Fruit fly (Drosophila melanogaster) whole organism, embryonic: ENCODE results near the gene tst.

ENCODE experiments used
- Asciz ChIP-seq: fragments of 200-800 bp; sonication (Bioruptor generic); optimal IDR thresholded peaks from 2 replicates; lab custom pipeline; 2017; ENCODE audit warnings: missing biosample characterization, mild to moderate bottlenecking, missing genetic modification characterization, missing genetic modification reagents
- B-H1 ChIP-seq: fragments of 200-800 bp; sonication (Bioruptor generic); IDR thresholded peaks from 3 replicates; pipeline ENCODE4 v1.3.6; 2022; ENCODE audit warnings: missing biosample characterization, missing genetic modification characterization
- B-H2 ChIP-seq: fragments of 200-800 bp; sonication (Bioruptor generic); optimal IDR thresholded peaks from 2 replicates; lab custom pipeline; 2018; ENCODE audit warnings: missing biosample characterization, mild to moderate bottlenecking, missing genetic modification characterization
- CG10267 ChIP-seq: fragments of 200-800 bp; sonication (Bioruptor generic); optimal IDR thresholded peaks from 2 replicates; lab custom pipeline; 2018; ENCODE audit warnings: missing biosample characterization, mild to moderate bottlenecking, missing genetic modification characterization, moderate library complexity
- CG10979 ChIP-seq: fragments of 200-800 bp; sonication (Bioruptor generic); optimal IDR thresholded peaks from 2 replicates; lab custom pipeline; 2018; ENCODE audit warnings: missing biosample characterization, mild to moderate bottlenecking, missing genetic modification characterization, moderate library complexity
- CG11398 ChIP-seq: fragments of 200-800 bp; sonication (Bioruptor generic); optimal IDR thresholded peaks from 2 replicates; lab custom pipeline; 2016; ENCODE audit warnings: missing biosample characterization, missing genetic modification characterization
- CG12071 ChIP-seq: fragments of 200-800 bp; sonication (Bioruptor generic); optimal IDR thresholded peaks from 3 replicates; lab custom pipeline; 2018; ENCODE audit warnings: missing biosample characterization, mild to moderate bottlenecking, missing genetic modification characterization
- CG12155 ChIP-seq: fragments of 200-800 bp; sonication (Bioruptor generic); optimal IDR thresholded peaks from 3 replicates; lab custom pipeline; 2016; ENCODE audit warnings: missing biosample characterization, missing genetic modification characterization
- CG12769 ChIP-seq: fragments of 200-800 bp; sonication (Bioruptor generic); optimal IDR thresholded peaks from 2 replicates; lab custom pipeline; 2019; ENCODE audit warnings: missing biosample characterization, mild to moderate bottlenecking, missing genetic modification characterization, moderate library complexity
- CG13287 ChIP-seq: fragments of 200-800 bp; sonication (Bioruptor generic); IDR thresholded peaks from 2 replicates; pipeline ENCODE4 v1.3.6; 2022; ENCODE audit warnings: missing biosample characterization, missing genetic modification characterization; ENCODE audit not compliant: partially characterized antibody
- CG14965 ChIP-seq: fragments of 200-800 bp; sonication (Bioruptor generic); optimal IDR thresholded peaks from 2 replicates; lab custom pipeline; 2016; ENCODE audit warnings: missing biosample characterization, missing genetic modification characterization, borderline replicate concordance
- CG15696 ChIP-seq: fragments of 200-800 bp; sonication (Bioruptor generic); optimal IDR thresholded peaks from 2 replicates; lab custom pipeline; 2019; ENCODE audit warnings: missing biosample characterization, mild to moderate bottlenecking, missing genetic modification characterization, moderate library complexity
- CG16863 ChIP-seq: fragments of 200-800 bp; sonication (Bioruptor generic); optimal IDR thresholded peaks from 3 replicates; lab custom pipeline; 2016; ENCODE audit warnings: missing biosample characterization, missing genetic modification characterization
- CG17829 ChIP-seq: fragments of 200-800 bp; optimal IDR thresholded peaks from 2 replicates; lab custom pipeline; 2019; ENCODE audit warnings: missing biosample characterization, mild to moderate bottlenecking, missing genetic modification characterization, moderate library complexity
- CG31365 ChIP-seq: fragments of 200-800 bp; sonication (Bioruptor generic); optimal IDR thresholded peaks from 2 replicates; lab custom pipeline; 2018; ENCODE audit warnings: missing biosample characterization, mild to moderate bottlenecking, missing genetic modification characterization
- CG33213 ChIP-seq: fragments of 200-800 bp; sonication (Bioruptor generic); optimal IDR thresholded peaks from 3 replicates; lab custom pipeline; 2016; ENCODE audit warnings: missing biosample characterization, missing genetic modification characterization
- CG33557 ChIP-seq: fragments of 200-800 bp; sonication (Bioruptor generic); optimal IDR thresholded peaks from 2 replicates; lab custom pipeline; 2019; ENCODE audit warnings: missing biosample characterization, mild to moderate bottlenecking, missing genetic modification characterization, moderate library complexity
- CG34422 ChIP-seq: fragments of 200-800 bp; sonication (Bioruptor generic); IDR thresholded peaks from 3 replicates; pipeline ENCODE4 v1.3.6; 2022; ENCODE audit warnings: missing biosample characterization, missing genetic modification characterization
- CG3995 ChIP-seq: fragments of 200-800 bp; sonication (Bioruptor generic); optimal IDR thresholded peaks from 3 replicates; lab custom pipeline; 2016; ENCODE audit warnings: missing biosample characterization, missing genetic modification characterization
- CG4854 ChIP-seq: fragments of 200-800 bp; sonication (Bioruptor generic); optimal IDR thresholded peaks from 2 replicates; lab custom pipeline; 2016; ENCODE audit warnings: missing biosample characterization, missing genetic modification characterization, inconsistent platforms
- CG6654 ChIP-seq: fragments of 200-800 bp; sonication (Bioruptor generic); optimal IDR thresholded peaks from 2 replicates; lab custom pipeline; 2017; ENCODE audit warnings: missing biosample characterization, mild to moderate bottlenecking, missing genetic modification characterization
- CG6689 ChIP-seq: fragments of 200-800 bp; sonication (Bioruptor generic); IDR thresholded peaks from 2 replicates; pipeline ENCODE4 v1.3.6; 2022; ENCODE audit warnings: missing biosample characterization, missing genetic modification characterization
- CG7357 ChIP-seq: fragments of 200-800 bp; sonication (Bioruptor generic); IDR thresholded peaks from 3 replicates; pipeline ENCODE4 v1.3.6; 2022; ENCODE audit warnings: missing biosample characterization, missing genetic modification characterization
- CG7963 ChIP-seq: fragments of 200-800 bp; sonication (Bioruptor generic); IDR thresholded peaks from 3 replicates; pipeline ENCODE4 v1.3.6; 2022; ENCODE audit warnings: missing biosample characterization, missing genetic modification characterization; ENCODE audit not compliant: partially characterized antibody
- Dbx ChIP-seq: fragments of 200-800 bp; sonication (Bioruptor generic); IDR thresholded peaks from 3 replicates; pipeline ENCODE4 v1.3.6; 2022; ENCODE audit warnings: missing biosample characterization, missing genetic modification characterization
- Dip3 ChIP-seq: fragments of 200-800 bp; sonication (Bioruptor generic); optimal IDR thresholded peaks from 3 replicates; lab custom pipeline; 2016; ENCODE audit warnings: missing biosample characterization, missing genetic modification characterization
- Dll ChIP-seq: fragments of 200-800 bp; sonication (Bioruptor generic); IDR thresholded peaks from 4 replicates; pipeline ENCODE4 v1.3.6; 2022; ENCODE audit warnings: missing biosample characterization, missing genetic modification characterization; ENCODE audit not compliant: partially characterized antibody
- Dp ChIP-seq: fragments of 200-800 bp; sonication (Bioruptor generic); optimal IDR thresholded peaks from 2 replicates; lab custom pipeline; 2018; ENCODE audit warnings: missing biosample characterization, mild to moderate bottlenecking, missing genetic modification characterization, moderate library complexity
- H2.0 ChIP-seq: fragments of 200-800 bp; sonication (Bioruptor generic); IDR thresholded peaks from 2 replicates; pipeline ENCODE4 v1.3.6; 2022; ENCODE audit warnings: missing biosample characterization, missing genetic modification characterization
- HLH4C ChIP-seq: fragments of 200-800 bp; sonication (Bioruptor generic); IDR thresholded peaks from 3 replicates; pipeline ENCODE4 v1.3.6; 2022; ENCODE audit warnings: missing biosample characterization, missing genetic modification characterization; ENCODE audit not compliant: partially characterized antibody
- Hr78 ChIP-seq, 2 experiments: fragments of 200-800 bp in 1 of 2; fragments of >200 bp in 1 of 2; sonication (Bioruptor generic) in 1 of 2; optimal IDR thresholded peaks; 2 replicates each; lab custom pipeline; 2017 to 2019; ENCODE audit warnings: missing biosample characterization in 2 of 2, missing genetic modification characterization in 2 of 2, mild to moderate bottlenecking in 1 of 2, moderate library complexity in 1 of 2
- Neu2 ChIP-seq: fragments of 200-800 bp; sonication (Bioruptor generic); optimal IDR thresholded peaks from 3 replicates; lab custom pipeline; 2016; ENCODE audit warnings: missing biosample characterization, missing genetic modification characterization, borderline replicate concordance
- Sin3A ChIP-seq: fragments of >200 bp; optimal IDR thresholded peaks from 2 replicates; lab custom pipeline; 2018
- TFAM ChIP-seq: fragments of 200-800 bp; sonication (Bioruptor generic); optimal IDR thresholded peaks from 2 replicates; lab custom pipeline; 2017; ENCODE audit warnings: missing biosample characterization, missing genetic modification characterization, inconsistent platforms
- Xrp1 ChIP-seq: fragments of 200-800 bp; sonication (Bioruptor generic); IDR thresholded peaks from 2 replicates; pipeline ENCODE4 v1.3.6; 2022; ENCODE audit warnings: missing biosample characterization, missing genetic modification characterization
- cato ChIP-seq: fragments of 200-800 bp; sonication (Bioruptor generic); optimal IDR thresholded peaks from 2 replicates; lab custom pipeline; 2016; ENCODE audit warnings: missing biosample characterization, missing genetic modification characterization, borderline replicate concordance
- chn ChIP-seq: fragments of 200-800 bp; sonication (Bioruptor generic); optimal IDR thresholded peaks from 2 replicates; lab custom pipeline; 2016; ENCODE audit warnings: missing biosample characterization, missing genetic modification characterization
- fd102C ChIP-seq: fragments of 200-800 bp; sonication (Bioruptor generic); optimal IDR thresholded peaks from 2 replicates; lab custom pipeline; 2018; ENCODE audit warnings: missing biosample characterization, mild to moderate bottlenecking, missing genetic modification characterization, moderate library complexity
- gsb-n ChIP-seq: fragments of 200-800 bp; sonication (Bioruptor generic); optimal IDR thresholded peaks from 3 replicates; lab custom pipeline; 2018; ENCODE audit warnings: missing biosample characterization, mild to moderate bottlenecking, missing genetic modification characterization
- inv ChIP-seq: fragments of 200-800 bp; sonication (Bioruptor generic); IDR thresholded peaks from 2 replicates; pipeline ENCODE4 v1.3.6; 2022; ENCODE audit warnings: missing biosample characterization, missing genetic modification characterization; ENCODE audit not compliant: partially characterized antibody
- kah ChIP-seq: fragments of 200-800 bp; sonication (Bioruptor generic); optimal IDR thresholded peaks from 2 replicates; lab custom pipeline; 2018; ENCODE audit warnings: missing biosample characterization, mild to moderate bottlenecking, missing genetic modification characterization
- lilli ChIP-seq: fragments of 200-800 bp; sonication (Bioruptor generic); optimal IDR thresholded peaks from 3 replicates; lab custom pipeline; 2016; ENCODE audit warnings: missing biosample characterization, missing genetic modification characterization
- otp ChIP-seq: fragments of 200-800 bp; sonication (Bioruptor generic); IDR thresholded peaks from 3 replicates; pipeline ENCODE4, ENCODE4 v1.3.6; 2022; ENCODE audit warnings: missing biosample characterization, missing genetic modification characterization
- psq ChIP-seq: fragments of 200-800 bp; sonication (Bioruptor generic); optimal IDR thresholded peaks from 2 replicates; lab custom pipeline; 2017; ENCODE audit warnings: missing biosample characterization, missing genetic modification characterization
- repo ChIP-seq: fragments of 200-800 bp; sonication (Bioruptor generic); optimal IDR thresholded peaks from 2 replicates; lab custom pipeline; 2016; ENCODE audit warnings: missing biosample characterization, missing genetic modification characterization
- sd ChIP-seq: fragments of 200-800 bp; sonication (Bioruptor generic); optimal IDR thresholded peaks from 3 replicates; lab custom pipeline; 2018; ENCODE audit warnings: missing biosample characterization, mild to moderate bottlenecking, missing genetic modification characterization, moderate library complexity
- sim ChIP-seq: fragments of 200-800 bp; sonication (Bioruptor generic); IDR thresholded peaks from 2 replicates; pipeline ENCODE4 v1.3.6; 2022; ENCODE audit warnings: missing biosample characterization, missing genetic modification characterization
- ssp ChIP-seq: fragments of 200-800 bp; sonication (Bioruptor generic); IDR thresholded peaks from 2 replicates; pipeline ENCODE4 v1.3.6; 2022; ENCODE audit warnings: missing biosample characterization, missing genetic modification characterization
- stc ChIP-seq: fragments of 200-800 bp; sonication (Bioruptor generic); IDR thresholded peaks from 2 replicates; pipeline ENCODE4 v1.3.6; 2022; ENCODE audit warnings: missing biosample characterization, missing genetic modification characterization

Gene tst

dm6 chr3R:23818879-23819408, 46.3 kb upstream of the tst start, which contains the start of the genes CG33111 and eIF4G2 (continued):
- no peak for TF ChIP-seq B-H1 (GFP tag; lab: Robert Waterston, UW)
- peak; percentile 14 for TF ChIP-seq repo (GFP tag; lab: Kevin White, UChicago)
- TF ChIP-seq fd102C: no peak
- TF ChIP-seq Xrp1 (GFP tag; lab: Robert Waterston, UW): peak; percentile 38; the same call in 1 of the 2 replicates
- TF ChIP-seq B-H2: peak; percentile 12
- TF ChIP-seq cato: peak; percentile 23
- peak; percentile 18 for TF ChIP-seq CG12071 (GFP tag; lab: Kevin White, UChicago)
- peak; percentile 42 for TF ChIP-seq Dip3
- TF ChIP-seq CG13287: peak; percentile 83
- TF ChIP-seq CG11398 (GFP tag; lab: Kevin White, UChicago): no peak
- peak; percentile 70 for TF ChIP-seq HLH4C (GFP tag; lab: Robert Waterston, UW)
- TF ChIP-seq CG34422 (GFP tag; lab: Robert Waterston, UW): peak; percentile 30; the same call in 1 of the 3 replicates
- peak; percentile 67 for TF ChIP-seq CG10267 (tag; lab: Kevin White, UChicago)
- peak; percentile 51 for TF ChIP-seq CG12155 (GFP tag; lab: Kevin White, UChicago)
- TF ChIP-seq Sin3A (lab: Kevin White, UChicago): peak; percentile 67
- peak; percentile 49 for TF ChIP-seq CG3995 (GFP tag; lab: Kevin White, UChicago)
- no peak for TF ChIP-seq CG6654 (GFP tag; lab: Kevin White, UChicago)
- TF ChIP-seq CG15696 (tag; lab: Kevin White, UChicago): peak; percentile 24
- peak; percentile 28 for TF ChIP-seq CG31365 (tag; lab: Kevin White, UChicago)
- TF ChIP-seq Dbx (GFP tag; lab: Robert Waterston, UW): peak; percentile 27; the same call in 1 of the 3 replicates
- no peak for TF ChIP-seq otp (GFP tag; lab: Robert Waterston, UW)
- peak; percentile 75 for TF ChIP-seq Dll (GFP tag; lab: Robert Waterston, UW)
- TF ChIP-seq ssp (GFP tag; lab: Robert Waterston, UW): 0 out of 2 replicates have a peak, but pooled peaks have one; percentile 17
- TF ChIP-seq lilli (GFP tag; lab: Kevin White, UChicago): peak; percentile 50
- peak; percentile 15 for TF ChIP-seq chn (GFP tag; lab: Kevin White, UChicago)
- TF ChIP-seq psq (GFP tag; lab: Kevin White, UChicago): no peak
- peak; percentile 38 for TF ChIP-seq CG4854 (GFP tag; lab: Kevin White, UChicago)
- TF ChIP-seq CG14965 (GFP tag; lab: Kevin White, UChicago): no peak
- no peak for TF ChIP-seq TFAM
- TF ChIP-seq CG7357 (GFP tag; lab: Robert Waterston, UW): no peak
- TF ChIP-seq H2.0 (GFP tag; lab: Robert Waterston, UW): 0 out of 2 replicates have a peak, but pooled peaks have one; percentile 3
- TF ChIP-seq CG12769 (tag; lab: Kevin White, UChicago): peak; percentile 100
- no peak for TF ChIP-seq Hr78 (GFP tag; optimal IDR thresholded peaks at IDR 0.05; lab: Kevin White, UChicago)
- peak; percentile 65; the same call in 2 of the 3 replicates for TF ChIP-seq CG7963 (GFP tag; lab: Robert Waterston, UW)
- no peak for TF ChIP-seq kah (GFP tag; lab: Kevin White, UChicago)
- no peak for TF ChIP-seq CG6689 (GFP tag; lab: Robert Waterston, UW)
- TF ChIP-seq Asciz (GFP tag; lab: Kevin White, UChicago): peak; percentile 43
- peak; percentile 64 for TF ChIP-seq CG33213
- peak; percentile 54 for TF ChIP-seq Neu2 (GFP tag; lab: Kevin White, UChicago)
- no peak for TF ChIP-seq CG16863
- TF ChIP-seq CG10979 (tag; lab: Kevin White, UChicago): peak; percentile 22
- TF ChIP-seq CG17829: peak; percentile 54
- peak; percentile 71 for TF ChIP-seq sd
- peak; percentile 51 for TF ChIP-seq CG33557 (GFP tag; lab: Kevin White, UChicago)
- TF ChIP-seq gsb-n (tag; lab: Kevin White, UChicago): peak; percentile 22
- TF ChIP-seq sim (GFP tag; lab: Robert Waterston, UW): no peak
- peak; percentile 95 for TF ChIP-seq Dp
- TF ChIP-seq stc: no peak
- TF ChIP-seq inv: peak; percentile 85
